Fruit fly (Drosophila melanogaster) whole organism, embryonic: ENCODE results near the gene Tet.
A peak's percentile ranks its signal among the peaks of the same experiment; 100 is the strongest.

ENCODE experiments used
- Adf1 ChIP-seq: fragments of 200-800 bp; sonication (Bioruptor generic); IDR thresholded peaks from 2 replicates; pipeline ENCODE4 v1.3.6; 2022; ENCODE audit warnings: missing biosample characterization, missing genetic modification characterization
- Antp ChIP-seq: fragments of 200-800 bp; sonication (Bioruptor generic); optimal IDR thresholded peaks from 3 replicates; lab custom pipeline; 2016; ENCODE audit warnings: missing biosample characterization, missing genetic modification characterization
- CG10543 ChIP-seq: fragments of 200-800 bp; sonication (Bioruptor generic); optimal IDR thresholded peaks from 3 replicates; lab custom pipeline; 2017; ENCODE audit warnings: missing biosample characterization, mild to moderate bottlenecking, missing genetic modification characterization, moderate library complexity
- CG10979 ChIP-seq: fragments of 200-800 bp; sonication (Bioruptor generic); optimal IDR thresholded peaks from 2 replicates; lab custom pipeline; 2018; ENCODE audit warnings: missing biosample characterization, mild to moderate bottlenecking, missing genetic modification characterization, moderate library complexity
- CG12299 ChIP-seq: fragments of 200-800 bp; sonication (Bioruptor generic); optimal IDR thresholded peaks from 2 replicates; lab custom pipeline; 2018; ENCODE audit warnings: missing biosample characterization, mild to moderate bottlenecking, missing genetic modification characterization
- CG1233 ChIP-seq: fragments of 200-800 bp; sonication (Bioruptor generic); optimal IDR thresholded peaks from 4 replicates; lab custom pipeline; 2018; ENCODE audit warnings: missing biosample characterization, mild to moderate bottlenecking, missing genetic modification characterization
- CG12942 ChIP-seq: fragments of 200-800 bp; sonication (Bioruptor generic); optimal IDR thresholded peaks from 3 replicates; lab custom pipeline; 2016; ENCODE audit warnings: missing biosample characterization, missing genetic modification characterization
- CG14441 ChIP-seq: fragments of 200-800 bp; sonication (Bioruptor generic); IDR thresholded peaks from 2 replicates; pipeline ENCODE4 v1.3.6; 2022; ENCODE audit warnings: missing biosample characterization, missing genetic modification characterization
- CG14965 ChIP-seq: fragments of 200-800 bp; sonication (Bioruptor generic); optimal IDR thresholded peaks from 2 replicates; lab custom pipeline; 2016; ENCODE audit warnings: missing biosample characterization, missing genetic modification characterization, borderline replicate concordance
- CG17186 ChIP-seq: fragments of 200-800 bp; sonication (Bioruptor generic); optimal IDR thresholded peaks from 3 replicates; lab custom pipeline; 2017; ENCODE audit warnings: missing biosample characterization, missing genetic modification reagents, missing genetic modification characterization
- CG17328 ChIP-seq: fragments of 200-800 bp; sonication (Bioruptor generic); IDR thresholded peaks from 2 replicates; pipeline ENCODE4 v1.3.6; 2022; ENCODE audit warnings: missing biosample characterization, missing genetic modification characterization
- CG17359 ChIP-seq: fragments of 200-800 bp; sonication (Bioruptor generic); optimal IDR thresholded peaks from 3 replicates; lab custom pipeline; 2018; ENCODE audit warnings: missing biosample characterization, mild to moderate bottlenecking, missing genetic modification characterization, moderate library complexity
- CG17802 ChIP-seq: fragments of 200-800 bp; sonication (Bioruptor generic); optimal IDR thresholded peaks from 2 replicates; lab custom pipeline; 2018; ENCODE audit warnings: missing biosample characterization, mild to moderate bottlenecking, missing genetic modification characterization, moderate library complexity
- CG2202 ChIP-seq: fragments of 200-800 bp; sonication (Bioruptor generic); optimal IDR thresholded peaks from 2 replicates; lab custom pipeline; 2018; ENCODE audit warnings: missing biosample characterization, mild to moderate bottlenecking, missing genetic modification characterization
- CG32767 ChIP-seq: fragments of 200-800 bp; sonication (Bioruptor generic); IDR thresholded peaks from 2 replicates; pipeline ENCODE4 v1.3.6; 2022; ENCODE audit warnings: missing biosample characterization, missing genetic modification characterization
- CG34224 ChIP-seq: fragments of 200-800 bp; sonication (Bioruptor generic); IDR thresholded peaks from 3 replicates; pipeline ENCODE4 v1.3.6; 2022; ENCODE audit warnings: missing biosample characterization, missing genetic modification characterization; ENCODE audit not compliant: partially characterized antibody
- CG3995 ChIP-seq: fragments of 200-800 bp; sonication (Bioruptor generic); optimal IDR thresholded peaks from 3 replicates; lab custom pipeline; 2016; ENCODE audit warnings: missing biosample characterization, missing genetic modification characterization
- CG4730 ChIP-seq: fragments of 200-800 bp; sonication (Bioruptor generic); IDR thresholded peaks from 2 replicates; pipeline ENCODE4 v1.3.6; 2022; ENCODE audit warnings: missing biosample characterization, missing genetic modification characterization
- CG7372 ChIP-seq: fragments of 200-800 bp; sonication (Bioruptor generic); IDR thresholded peaks from 2 replicates; pipeline ENCODE4 v1.3.6; 2022; ENCODE audit warnings: missing biosample characterization, missing genetic modification characterization
- CG7928 ChIP-seq: fragments of 200-800 bp; sonication (Bioruptor generic); optimal IDR thresholded peaks from 2 replicates; lab custom pipeline; 2017; ENCODE audit warnings: missing biosample characterization, mild to moderate bottlenecking, missing genetic modification characterization
- CG8089 ChIP-seq: fragments of 200-800 bp; sonication (Bioruptor generic); optimal IDR thresholded peaks from 3 replicates; lab custom pipeline; 2016; ENCODE audit warnings: missing biosample characterization, missing genetic modification characterization
- CrebB ChIP-seq: fragments of 200-800 bp; sonication (Bioruptor generic); optimal IDR thresholded peaks from 3 replicates; lab custom pipeline; 2018; ENCODE audit warnings: missing biosample characterization, mild to moderate bottlenecking, missing genetic modification characterization
- D ChIP-seq, 2 experiments: fragments of 200-800 bp in 1 of 2; fragments of >200 bp in 1 of 2; sonication (Bioruptor generic) in 1 of 2; optimal IDR thresholded peaks; 2 replicates in 1 of 2; 3 replicates in 1 of 2; lab custom pipeline; 2017; ENCODE audit warnings: mild to moderate bottlenecking in 1 of 2, missing biosample characterization in 1 of 2, missing genetic modification characterization in 1 of 2, missing genetic modification reagents in 1 of 2
- Elba2 ChIP-seq: fragments of 200-800 bp; sonication (Bioruptor generic); optimal IDR thresholded peaks from 3 replicates; lab custom pipeline; 2016; ENCODE audit warnings: missing biosample characterization, missing genetic modification characterization
- HHEX ChIP-seq: fragments of 200-800 bp; sonication (Bioruptor generic); optimal IDR thresholded peaks from 3 replicates; lab custom pipeline; 2017; ENCODE audit warnings: missing biosample characterization, mild to moderate bottlenecking, missing genetic modification characterization, missing genetic modification reagents
- HmgZ ChIP-seq: fragments of 200-800 bp; sonication (Bioruptor generic); optimal IDR thresholded peaks from 2 replicates; lab custom pipeline; 2018; ENCODE audit warnings: missing biosample characterization, mild to moderate bottlenecking, missing genetic modification characterization
- Hsf ChIP-seq: fragments of 200-800 bp; sonication (Bioruptor generic); optimal IDR thresholded peaks from 3 replicates; lab custom pipeline; 2016; ENCODE audit warnings: missing biosample characterization, missing genetic modification characterization
- Lim3 ChIP-seq: fragments of 200-800 bp; sonication (Bioruptor generic); IDR thresholded peaks from 2 replicates; pipeline ENCODE4 v1.3.6; 2022; ENCODE audit warnings: missing biosample characterization, missing genetic modification characterization
- Meics ChIP-seq: fragments of 200-800 bp; sonication (Bioruptor generic); optimal IDR thresholded peaks from 2 replicates; lab custom pipeline; 2017; ENCODE audit warnings: missing biosample characterization, mild to moderate bottlenecking, missing genetic modification characterization
- NC2α ChIP-seq: fragments of 200-800 bp; sonication (Bioruptor generic); optimal IDR thresholded peaks from 2 replicates; lab custom pipeline; 2016; ENCODE audit warnings: missing biosample characterization, missing genetic modification characterization
- Neu2 ChIP-seq: fragments of 200-800 bp; sonication (Bioruptor generic); optimal IDR thresholded peaks from 3 replicates; lab custom pipeline; 2016; ENCODE audit warnings: missing biosample characterization, missing genetic modification characterization, borderline replicate concordance
- Spps ChIP-seq: fragments of 200-800 bp; sonication (Bioruptor generic); optimal IDR thresholded peaks from 2 replicates; lab custom pipeline; 2018; ENCODE audit warnings: missing biosample characterization, mild to moderate bottlenecking, missing genetic modification characterization
- chm ChIP-seq: fragments of 200-800 bp; sonication (Bioruptor generic); IDR thresholded peaks from 2 replicates; pipeline ENCODE4 v1.3.6; 2022; ENCODE audit warnings: missing biosample characterization, missing genetic modification characterization
- dan ChIP-seq: fragments of 200-800 bp; sonication (Bioruptor generic); IDR thresholded peaks from 2 replicates; pipeline ENCODE4 v1.3.6; 2022; ENCODE audit warnings: missing biosample characterization, missing genetic modification characterization
- gce ChIP-seq: fragments of 200-800 bp; sonication (Bioruptor generic); IDR thresholded peaks from 3 replicates; pipeline ENCODE4 v1.3.6; 2022; ENCODE audit warnings: missing biosample characterization, missing genetic modification characterization
- gt ChIP-seq: fragments of 200-800 bp; sonication (Bioruptor generic); IDR thresholded peaks from 2 replicates; pipeline ENCODE4 v1.3.6; 2022; ENCODE audit warnings: missing biosample characterization, missing genetic modification characterization
- lmd ChIP-seq: fragments of 200-800 bp; sonication (Bioruptor generic); IDR thresholded peaks from 2 replicates; pipeline ENCODE4 v1.3.6; 2022; ENCODE audit warnings: missing biosample characterization, missing genetic modification characterization
- lola ChIP-seq, 3 experiments: fragments of >200 bp in 2 of 3; fragments of 200-800 bp in 1 of 3; sonication (Bioruptor generic) in 1 of 3; optimal IDR thresholded peaks; 2 replicates each; lab custom pipeline; 2017 to 2019; ENCODE audit warnings: missing biosample characterization in 3 of 3, missing genetic modification characterization in 3 of 3, mild to moderate bottlenecking in 1 of 3, moderate library complexity in 1 of 3
- mld ChIP-seq: fragments of 200-800 bp; sonication (Bioruptor generic); IDR thresholded peaks from 3 replicates; pipeline ENCODE4 v1.3.6; 2022; ENCODE audit warnings: missing biosample characterization, missing genetic modification characterization; ENCODE audit not compliant: partially characterized antibody
- nerfin-1 ChIP-seq: fragments of 200-800 bp; sonication (Bioruptor generic); optimal IDR thresholded peaks from 3 replicates; lab custom pipeline; 2019; ENCODE audit warnings: missing biosample characterization, mild to moderate bottlenecking, missing genetic modification characterization, moderate library complexity
- nom ChIP-seq: fragments of 200-800 bp; sonication (Bioruptor generic); optimal IDR thresholded peaks from 2 replicates; lab custom pipeline; 2017; ENCODE audit warnings: missing biosample characterization, missing genetic modification characterization, mild to moderate bottlenecking, moderate library complexity, missing genetic modification reagents
- org-1 ChIP-seq: fragments of 200-800 bp; sonication (Bioruptor generic); optimal IDR thresholded peaks from 2 replicates; lab custom pipeline; 2017; ENCODE audit warnings: missing biosample characterization, missing genetic modification characterization
- repo ChIP-seq: fragments of 200-800 bp; sonication (Bioruptor generic); optimal IDR thresholded peaks from 2 replicates; lab custom pipeline; 2016; ENCODE audit warnings: missing biosample characterization, missing genetic modification characterization
- schlank ChIP-seq: fragments of 200-800 bp; sonication (Bioruptor generic); optimal IDR thresholded peaks from 2 replicates; lab custom pipeline; 2018; ENCODE audit warnings: missing biosample characterization, mild to moderate bottlenecking, missing genetic modification characterization
- sna ChIP-seq: fragments of 200-800 bp; sonication (Bioruptor generic); IDR thresholded peaks from 2 replicates; pipeline ENCODE4 v1.3.6; 2022; ENCODE audit warnings: missing biosample characterization, missing genetic modification characterization; ENCODE audit not compliant: partially characterized antibody
- trh ChIP-seq: fragments of 200-800 bp; sonication (Bioruptor generic); optimal IDR thresholded peaks from 2 replicates; lab custom pipeline; 2016; ENCODE audit warnings: missing biosample characterization, missing genetic modification characterization
- ttk ChIP-seq: fragments of 200-800 bp; sonication (Bioruptor generic); IDR thresholded peaks from 2 replicates; pipeline ENCODE4 v2.1.2; 2022; ENCODE audit warnings: missing biosample characterization, missing genetic modification characterization
- tup ChIP-seq: fragments of 200-800 bp; sonication (Bioruptor generic); optimal IDR thresholded peaks from 2 replicates; lab custom pipeline; 2016; ENCODE audit warnings: missing biosample characterization, mild to moderate bottlenecking, missing genetic modification characterization, moderate library complexity
- usp ChIP-seq: fragments of >200 bp; optimal IDR thresholded peaks from 2 replicates; lab custom pipeline; 2017; ENCODE audit warnings: missing biosample characterization, missing genetic modification characterization

Gene Tet

dm6 chr3L:2765013-2765738 lies 113.8 kb downstream of the Tet start (continued):
- no peak for TF ChIP-seq Meics (GFP tag; lab: Kevin White, UChicago)
- no peak for TF ChIP-seq D (optimal IDR thresholded peaks at IDR 0.05; lab: Kevin White, UChicago)
- no peak for TF ChIP-seq D (GFP tag; optimal IDR thresholded peaks at IDR 0.05; lab: Kevin White, UChicago)
- no peak for TF ChIP-seq CG17328 (GFP tag; lab: Robert Waterston, UW)
- TF ChIP-seq HHEX: no peak
- TF ChIP-seq CG32767 (GFP tag; lab: Robert Waterston, UW): no peak
- no peak for TF ChIP-seq CG34224
- no peak for TF ChIP-seq schlank (tag; lab: Kevin White, UChicago)
- peak; percentile 31; the same call in 1 of the 2 replicates for TF ChIP-seq CG14441
- no peak for TF ChIP-seq Hsf (GFP tag; lab: Kevin White, UChicago)
- TF ChIP-seq CG8089 (GFP tag; lab: Kevin White, UChicago): no peak
- no peak for TF ChIP-seq Elba2
- no peak for TF ChIP-seq tup (GFP tag; lab: Kevin White, UChicago)
- TF ChIP-seq HmgZ (tag; lab: Kevin White, UChicago): no peak
- TF ChIP-seq gce (GFP tag; lab: Robert Waterston, UW): no peak
- TF ChIP-seq ttk (GFP tag; lab: Robert Waterston, UW): no peak
- TF ChIP-seq nom (GFP tag; lab: Kevin White, UChicago): no peak
- TF ChIP-seq CG17802: no peak
- no peak for TF ChIP-seq nerfin-1
- TF ChIP-seq CrebB: no peak
- no peak for TF ChIP-seq trh (GFP tag; lab: Kevin White, UChicago)
- TF ChIP-seq repo (GFP tag; lab: Kevin White, UChicago): no peak
- TF ChIP-seq CG3995 (GFP tag; lab: Kevin White, UChicago): no peak
- TF ChIP-seq Adf1 (GFP tag; lab: Robert Waterston, UW): no peak
- no peak for TF ChIP-seq CG14965
- TF ChIP-seq CG12942 (GFP tag; lab: Kevin White, UChicago): no peak
- TF ChIP-seq Antp: peak; percentile 20
- peak; percentile 34 for TF ChIP-seq CG10543
- TF ChIP-seq usp (GFP tag; lab: Kevin White, UChicago): no peak
- TF ChIP-seq NC2α (GFP tag; lab: Kevin White, UChicago): no peak
- TF ChIP-seq chm (GFP tag; lab: Robert Waterston, UW): no peak
- TF ChIP-seq CG4730 (GFP tag; lab: Robert Waterston, UW): no peak
- TF ChIP-seq dan: no peak
- no peak for TF ChIP-seq CG1233 (GFP tag; lab: Kevin White, UChicago)
- no peak for TF ChIP-seq gt (GFP tag; lab: Robert Waterston, UW)
- TF ChIP-seq org-1 (GFP tag; lab: Kevin White, UChicago): no peak
- TF ChIP-seq mld (GFP tag; lab: Robert Waterston, UW): no peak
- no peak for TF ChIP-seq CG17186 (GFP tag; lab: Kevin White, UChicago)
- no peak for TF ChIP-seq sna
- peak; percentile 31; the same call in 1 of the 2 replicates for TF ChIP-seq lmd
- TF ChIP-seq CG12299 (tag; lab: Kevin White, UChicago): no peak
- TF ChIP-seq Lim3 (GFP tag; lab: Robert Waterston, UW): no peak
- TF ChIP-seq CG17359 (tag; lab: Kevin White, UChicago): peak; percentile 13
- TF ChIP-seq lola (GFP tag; optimal IDR thresholded peaks at IDR 0.05; lab: Kevin White, UChicago): no peak
- no peak for TF ChIP-seq CG7928 (GFP tag; lab: Kevin White, UChicago)
- TF ChIP-seq CG7372 (GFP tag; lab: Robert Waterston, UW): no peak
- TF ChIP-seq Spps (tag; lab: Kevin White, UChicago): no peak
- no peak for TF ChIP-seq CG10979
- no peak for TF ChIP-seq Neu2
- TF ChIP-seq CG2202: no peak
